Worm (Caenorhabditis elegans) whole organism, L1 larva: ENCODE data around the gene hst-3.2.

Source experiments
- ama-1 ChIP-seq: fragments of 150-350 bp; optimal IDR thresholded peaks from 2 replicates; lab custom pipeline; 2014
- jun-1 ChIP-seq: fragments of 150-350 bp; optimal IDR thresholded peaks from 2 replicates; lab custom pipeline; 2014; ENCODE audit warnings: missing biosample characterization, missing genetic modification reagents, missing genetic modification characterization
- skn-1 ChIP-seq: fragments of 150-350 bp; optimal IDR thresholded peaks from 2 replicates; lab custom pipeline; 2014; ENCODE audit warnings: missing biosample characterization, missing genetic modification characterization
- unc-62 ChIP-seq: fragments of 150-350 bp; optimal IDR thresholded peaks from 2 replicates; lab custom pipeline; 2014; ENCODE audit warnings: missing biosample characterization, missing genetic modification reagents, missing genetic modification characterization
- zag-1 ChIP-seq: fragments of 150-350 bp; optimal IDR thresholded peaks from 2 replicates; lab custom pipeline; 2014; ENCODE audit warnings: missing biosample characterization, missing genetic modification characterization

DNA sequence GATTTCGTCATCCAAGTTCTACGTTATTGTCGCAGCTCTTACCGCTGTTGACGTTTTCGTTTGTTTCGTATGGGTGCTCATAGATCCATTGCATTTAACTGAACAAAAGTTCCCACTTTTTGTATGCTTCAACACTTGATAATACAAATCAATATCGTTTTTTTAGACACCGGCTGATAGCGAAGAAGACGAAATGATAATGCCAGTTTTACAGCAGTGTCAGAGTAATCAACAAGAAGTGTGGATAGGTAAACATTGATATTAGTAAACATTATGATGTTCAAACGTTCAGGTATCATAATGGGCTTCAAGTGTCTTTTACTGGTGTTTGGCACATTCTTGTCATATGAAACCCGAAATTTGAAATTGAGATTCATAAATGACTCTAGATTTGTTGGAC lies 42.5 kb upstream of the hst-3.2 start:
- TF ChIP-seq unc-62 (GFP tag; lab: Kevin White, UChicago) (no peak), skn-1 (tag; lab: Kevin White, UChicago) (no peak), zag-1 (tag; lab: Kevin White, UChicago) (no peak), jun-1 (tag; lab: Kevin White, UChicago) (no peak), ama-1 (lab: Kevin White, UChicago) (no peak)
